Fruit fly (Drosophila melanogaster) whole organism, embryonic: ENCODE data around the gene Sclp.
A peak's percentile ranks its signal among the peaks of the same experiment; 100 is the strongest.

Experiments
- Antp ChIP-seq: fragments of 200-800 bp; sonication (Bioruptor generic); optimal IDR thresholded peaks from 3 replicates; lab custom pipeline; 2016; ENCODE audit warnings: missing biosample characterization, missing genetic modification characterization
- C15 ChIP-seq: fragments of 200-800 bp; sonication (Bioruptor generic); IDR thresholded peaks from 3 replicates; pipeline ENCODE4 v1.3.6; 2022; ENCODE audit warnings: missing biosample characterization, missing genetic modification characterization
- CG10366 ChIP-seq: fragments of 200-800 bp; sonication (Bioruptor generic); IDR thresholded peaks from 2 replicates; pipeline ENCODE4 v1.3.6; 2022; ENCODE audit warnings: missing biosample characterization, missing genetic modification characterization
- CG10543 ChIP-seq: fragments of 200-800 bp; sonication (Bioruptor generic); optimal IDR thresholded peaks from 3 replicates; lab custom pipeline; 2017; ENCODE audit warnings: missing biosample characterization, mild to moderate bottlenecking, missing genetic modification characterization, moderate library complexity
- CG12071 ChIP-seq: fragments of 200-800 bp; sonication (Bioruptor generic); optimal IDR thresholded peaks from 3 replicates; lab custom pipeline; 2018; ENCODE audit warnings: missing biosample characterization, mild to moderate bottlenecking, missing genetic modification characterization
- CG12299 ChIP-seq: fragments of 200-800 bp; sonication (Bioruptor generic); optimal IDR thresholded peaks from 2 replicates; lab custom pipeline; 2018; ENCODE audit warnings: missing biosample characterization, mild to moderate bottlenecking, missing genetic modification characterization
- CG12942 ChIP-seq: fragments of 200-800 bp; sonication (Bioruptor generic); optimal IDR thresholded peaks from 3 replicates; lab custom pipeline; 2016; ENCODE audit warnings: missing biosample characterization, missing genetic modification characterization
- CG14710 ChIP-seq: fragments of 200-800 bp; sonication (Bioruptor generic); optimal IDR thresholded peaks from 3 replicates; lab custom pipeline; 2019; ENCODE audit warnings: missing biosample characterization, mild to moderate bottlenecking, missing genetic modification characterization, moderate library complexity
- CG18011 ChIP-seq: fragments of 200-800 bp; sonication (Bioruptor generic); optimal IDR thresholded peaks from 2 replicates; lab custom pipeline; 2017; ENCODE audit warnings: missing biosample characterization, missing genetic modification characterization, mild to moderate bottlenecking, moderate library complexity, missing genotype
- CG18476 ChIP-seq: fragments of 200-800 bp; sonication (Bioruptor generic); optimal IDR thresholded peaks from 2 replicates; lab custom pipeline; 2016; ENCODE audit warnings: missing biosample characterization, mild to moderate bottlenecking, missing genetic modification characterization
- CG2129 ChIP-seq: fragments of 200-800 bp; sonication (Bioruptor generic); IDR thresholded peaks from 2 replicates; pipeline ENCODE4 v1.3.6; 2022; ENCODE audit warnings: missing biosample characterization, missing genetic modification characterization; ENCODE audit not compliant: partially characterized antibody
- CG3838 ChIP-seq: fragments of 200-800 bp; sonication (Bioruptor generic); optimal IDR thresholded peaks from 3 replicates; lab custom pipeline; 2016; ENCODE audit warnings: missing biosample characterization, missing genetic modification characterization
- CG42726 ChIP-seq: fragments of 200-800 bp; sonication (Bioruptor generic); IDR thresholded peaks from 2 replicates; pipeline ENCODE4 v1.3.6; 2022; ENCODE audit warnings: missing biosample characterization, missing genetic modification characterization; ENCODE audit not compliant: partially characterized antibody
- CG4730 ChIP-seq: fragments of 200-800 bp; sonication (Bioruptor generic); IDR thresholded peaks from 2 replicates; pipeline ENCODE4 v1.3.6; 2022; ENCODE audit warnings: missing biosample characterization, missing genetic modification characterization
- CG4854 ChIP-seq: fragments of 200-800 bp; sonication (Bioruptor generic); optimal IDR thresholded peaks from 2 replicates; lab custom pipeline; 2016; ENCODE audit warnings: missing biosample characterization, missing genetic modification characterization, inconsistent platforms
- CG8290 ChIP-seq, 3 experiments: fragments of 200-800 bp; sonication (Bioruptor generic); optimal IDR thresholded peaks; 2 replicates each; lab custom pipeline; 2016 to 2019; ENCODE audit warnings: missing biosample characterization in 3 of 3, missing genetic modification characterization in 3 of 3, mild to moderate bottlenecking in 2 of 3, moderate library complexity in 1 of 3
- CG8924 ChIP-seq: fragments of 200-800 bp; optimal IDR thresholded peaks from 3 replicates; lab custom pipeline; 2019; ENCODE audit warnings: missing biosample characterization, mild to moderate bottlenecking, missing genetic modification characterization, moderate library complexity
- CrebB ChIP-seq: fragments of 200-800 bp; sonication (Bioruptor generic); optimal IDR thresholded peaks from 3 replicates; lab custom pipeline; 2018; ENCODE audit warnings: missing biosample characterization, mild to moderate bottlenecking, missing genetic modification characterization
- Dll ChIP-seq: fragments of 200-800 bp; sonication (Bioruptor generic); IDR thresholded peaks from 4 replicates; pipeline ENCODE4 v1.3.6; 2022; ENCODE audit warnings: missing biosample characterization, missing genetic modification characterization; ENCODE audit not compliant: partially characterized antibody
- Doc3 ChIP-seq: fragments of 200-800 bp; sonication (Bioruptor generic); IDR thresholded peaks from 3 replicates; pipeline ENCODE4 v1.3.6; 2022; ENCODE audit warnings: missing biosample characterization, missing genetic modification characterization; ENCODE audit not compliant: partially characterized antibody
- Dp ChIP-seq: fragments of 200-800 bp; sonication (Bioruptor generic); optimal IDR thresholded peaks from 2 replicates; lab custom pipeline; 2018; ENCODE audit warnings: missing biosample characterization, mild to moderate bottlenecking, missing genetic modification characterization, moderate library complexity
- Gsc ChIP-seq: fragments of 200-800 bp; sonication (Bioruptor generic); IDR thresholded peaks from 2 replicates; pipeline ENCODE4 v1.3.6; 2022; ENCODE audit warnings: missing biosample characterization, missing genetic modification characterization
- Hr78 ChIP-seq, 2 experiments: fragments of 200-800 bp in 1 of 2; fragments of >200 bp in 1 of 2; sonication (Bioruptor generic) in 1 of 2; optimal IDR thresholded peaks; 2 replicates each; lab custom pipeline; 2017 to 2019; ENCODE audit warnings: missing biosample characterization in 2 of 2, missing genetic modification characterization in 2 of 2, mild to moderate bottlenecking in 1 of 2, moderate library complexity in 1 of 2
- Lhr ChIP-seq: fragments of 200-800 bp; sonication (Bioruptor generic); optimal IDR thresholded peaks from 3 replicates; lab custom pipeline; 2017; ENCODE audit warnings: mild to moderate bottlenecking, missing biosample characterization, missing genetic modification reagents, missing genetic modification characterization
- Lim3 ChIP-seq: fragments of 200-800 bp; sonication (Bioruptor generic); IDR thresholded peaks from 2 replicates; pipeline ENCODE4 v1.3.6; 2022; ENCODE audit warnings: missing biosample characterization, missing genetic modification characterization
- MESR4 ChIP-seq: fragments of 200-800 bp; sonication (Bioruptor generic); optimal IDR thresholded peaks from 2 replicates; lab custom pipeline; 2018; ENCODE audit warnings: missing biosample characterization, mild to moderate bottlenecking, missing genetic modification characterization, moderate library complexity
- Sry-β ChIP-seq: fragments of 200-800 bp; sonication (Bioruptor generic); optimal IDR thresholded peaks from 2 replicates; lab custom pipeline; 2018; ENCODE audit warnings: missing biosample characterization, mild to moderate bottlenecking, missing genetic modification characterization, moderate library complexity
- TFAM ChIP-seq: fragments of 200-800 bp; sonication (Bioruptor generic); optimal IDR thresholded peaks from 2 replicates; lab custom pipeline; 2017; ENCODE audit warnings: missing biosample characterization, missing genetic modification characterization, inconsistent platforms
- Tbp ChIP-seq: fragments of >200 bp; optimal IDR thresholded peaks from 2 replicates; lab custom pipeline; 2018; ENCODE audit warnings: missing biosample characterization, missing genetic modification characterization
- YL-1 ChIP-seq: fragments of 200-800 bp; sonication (Bioruptor generic); optimal IDR thresholded peaks from 3 replicates; lab custom pipeline; 2017; ENCODE audit warnings: missing biosample characterization, mild to moderate bottlenecking, missing genetic modification characterization
- al ChIP-seq: fragments of 200-800 bp; sonication (Bioruptor generic); IDR thresholded peaks from 2 replicates; pipeline ENCODE4 v1.3.6; 2022; ENCODE audit warnings: missing biosample characterization, missing genetic modification characterization
- bowl ChIP-seq: fragments of 200-800 bp; sonication (Bioruptor generic); IDR thresholded peaks from 2 replicates; pipeline ENCODE4 v1.3.6; 2022; ENCODE audit warnings: missing biosample characterization, missing genetic modification characterization
- cwo ChIP-seq: fragments of 200-800 bp; sonication (Bioruptor generic); optimal IDR thresholded peaks from 3 replicates; lab custom pipeline; 2017; ENCODE audit warnings: missing biosample characterization, missing genetic modification characterization, mild to moderate bottlenecking, moderate library complexity, missing genetic modification reagents
- ftz-f1 ChIP-seq: fragments of 200-800 bp; sonication (Bioruptor generic); optimal IDR thresholded peaks from 2 replicates; lab custom pipeline; 2016; ENCODE audit warnings: missing biosample characterization, missing genetic modification characterization
- grn ChIP-seq: fragments of 200-800 bp; sonication (Bioruptor generic); optimal IDR thresholded peaks from 3 replicates; lab custom pipeline; 2017; ENCODE audit warnings: missing biosample characterization, missing genetic modification characterization
- her ChIP-seq: fragments of 200-800 bp; sonication (Bioruptor generic); optimal IDR thresholded peaks from 2 replicates; lab custom pipeline; 2016; ENCODE audit warnings: missing biosample characterization, missing genetic modification characterization
- insv ChIP-seq, 2 experiments: fragments of 200-800 bp; sonication (Bioruptor generic); optimal IDR thresholded peaks; 3 replicates each; lab custom pipeline; 2016 to 2018; ENCODE audit warnings: missing biosample characterization in 2 of 2, missing genetic modification characterization in 2 of 2
- jumu ChIP-seq: fragments of 200-800 bp; sonication (Bioruptor generic); optimal IDR thresholded peaks from 3 replicates; lab custom pipeline; 2016; ENCODE audit warnings: missing biosample characterization, missing genetic modification characterization
- knrl ChIP-seq: fragments of 200-800 bp; sonication (Bioruptor generic); IDR thresholded peaks from 3 replicates; pipeline ENCODE4 v1.3.6; 2022; ENCODE audit warnings: missing biosample characterization, missing genetic modification characterization; ENCODE audit not compliant: partially characterized antibody
- org-1 ChIP-seq: fragments of 200-800 bp; sonication (Bioruptor generic); optimal IDR thresholded peaks from 2 replicates; lab custom pipeline; 2017; ENCODE audit warnings: missing biosample characterization, missing genetic modification characterization
- otp ChIP-seq: fragments of 200-800 bp; sonication (Bioruptor generic); IDR thresholded peaks from 3 replicates; pipeline ENCODE4, ENCODE4 v1.3.6; 2022; ENCODE audit warnings: missing biosample characterization, missing genetic modification characterization
- pzg ChIP-seq: fragments of 200-800 bp; sonication (Bioruptor generic); optimal IDR thresholded peaks from 3 replicates; lab custom pipeline; 2018; ENCODE audit warnings: missing biosample characterization, mild to moderate bottlenecking, missing genetic modification characterization, moderate library complexity
- ro ChIP-seq: fragments of 200-800 bp; sonication (Bioruptor generic); IDR thresholded peaks from 2 replicates; pipeline ENCODE4 v1.3.6; 2022; ENCODE audit warnings: missing biosample characterization, missing genetic modification characterization
- row ChIP-seq: fragments of 200-800 bp; sonication (Bioruptor generic); IDR thresholded peaks from 3 replicates; pipeline ENCODE4 v1.3.6; 2022; ENCODE audit warnings: missing biosample characterization, missing genetic modification characterization
- sd ChIP-seq: fragments of 200-800 bp; sonication (Bioruptor generic); optimal IDR thresholded peaks from 3 replicates; lab custom pipeline; 2018; ENCODE audit warnings: missing biosample characterization, mild to moderate bottlenecking, missing genetic modification characterization, moderate library complexity
- sens-2 ChIP-seq: fragments of 200-800 bp; sonication (Bioruptor generic); IDR thresholded peaks from 2 replicates; pipeline ENCODE4 v1.3.6; 2022; ENCODE audit warnings: missing biosample characterization, missing genetic modification characterization
- slbo ChIP-seq: fragments of 200-800 bp; sonication (Bioruptor generic); IDR thresholded peaks from 2 replicates; pipeline ENCODE4 v1.3.6; 2022; ENCODE audit warnings: missing biosample characterization, missing genetic modification characterization
- tap ChIP-seq: fragments of 200-800 bp; optimal IDR thresholded peaks from 3 replicates; lab custom pipeline; 2019; ENCODE audit warnings: missing biosample characterization, mild to moderate bottlenecking, missing genetic modification characterization, moderate library complexity
- tio ChIP-seq: fragments of 200-800 bp; sonication (Bioruptor generic); optimal IDR thresholded peaks from 2 replicates; lab custom pipeline; 2017; ENCODE audit warnings: missing biosample characterization, missing genetic modification characterization, inconsistent platforms
- ttk ChIP-seq: fragments of 200-800 bp; sonication (Bioruptor generic); IDR thresholded peaks from 2 replicates; pipeline ENCODE4 v2.1.2; 2022; ENCODE audit warnings: missing biosample characterization, missing genetic modification characterization
- zf30C ChIP-seq: fragments of 200-800 bp; sonication (Bioruptor generic); optimal IDR thresholded peaks from 3 replicates; lab custom pipeline; 2018; ENCODE audit warnings: missing biosample characterization, mild to moderate bottlenecking, missing genetic modification characterization

Gene Sclp

DNA sequence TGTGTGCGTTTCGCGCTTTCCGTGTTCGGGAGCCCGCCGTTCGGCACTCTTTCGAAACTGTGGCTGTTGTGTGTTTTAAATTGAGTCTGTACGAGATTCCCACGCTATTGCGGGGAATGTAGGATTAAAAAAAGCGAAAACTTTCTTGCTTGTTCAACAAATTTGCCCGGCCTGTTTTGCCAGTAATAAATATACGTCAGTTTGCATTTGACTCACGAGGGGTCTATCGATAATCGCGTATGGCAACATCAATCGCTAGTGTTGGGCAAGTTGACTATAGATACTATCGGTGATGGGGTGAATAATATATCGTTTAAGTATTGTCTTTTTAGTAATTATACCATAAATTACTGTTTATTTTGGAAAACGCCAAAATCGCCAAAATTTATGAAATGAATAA is 19.3 kb downstream of the Sclp start, which contains the start of gene Upf1 (continued):
- peak; percentile 89 for TF ChIP-seq Dll
- TF ChIP-seq CG42726, result peak; percentile 88
- TF ChIP-seq CG3838, result no peak
- TF ChIP-seq Antp (GFP tag; lab: Kevin White, UChicago), result no peak
- no peak for TF ChIP-seq Lhr (GFP tag; lab: Kevin White, UChicago)
- TF ChIP-seq org-1 (GFP tag; lab: Kevin White, UChicago), result no peak
- TF ChIP-seq sens-2 (GFP tag; lab: Robert Waterston, UW), result no peak
- no peak for TF ChIP-seq Hr78 (GFP tag; optimal IDR thresholded peaks at IDR 0.05; lab: Kevin White, UChicago)
- no peak for TF ChIP-seq zf30C
- no peak for TF ChIP-seq Tbp (GFP tag; lab: Kevin White, UChicago)
- TF ChIP-seq ttk (GFP tag; lab: Robert Waterston, UW), result no peak
- TF ChIP-seq al (GFP tag; lab: Robert Waterston, UW), result 0 out of 2 replicates have a peak, but pooled peaks have one; percentile 26
- peak; percentile 21 for TF ChIP-seq YL-1
- peak; percentile 30 for TF ChIP-seq CG8290 (GFP tag; optimal IDR thresholded peaks at IDR 0.05; lab: Kevin White, UChicago)
- no peak for TF ChIP-seq CG8290 (tag; optimal IDR thresholded peaks at IDR 0.05; lab: Kevin White, UChicago)
- TF ChIP-seq Dp (GFP tag; lab: Kevin White, UChicago), result peak; percentile 19
- peak; percentile 46 for TF ChIP-seq CG14710 (tag; lab: Kevin White, UChicago)
- TF ChIP-seq CG18011 (GFP tag; lab: Kevin White, UChicago), result no peak
- TF ChIP-seq slbo (GFP tag; lab: Robert Waterston, UW), result peak; percentile 45; the same call in 1 of the 2 replicates
- no peak for TF ChIP-seq CG10366 (GFP tag; lab: Robert Waterston, UW)
- no peak for TF ChIP-seq her (GFP tag; lab: Kevin White, UChicago)
- TF ChIP-seq sd, result no peak
- TF ChIP-seq row, result peak; percentile 87
- peak; percentile 79 for TF ChIP-seq CG2129 (GFP tag; lab: Robert Waterston, UW)
- no peak for TF ChIP-seq CG18476 (GFP tag; lab: Kevin White, UChicago)
- no peak for TF ChIP-seq ftz-f1
- TF ChIP-seq cwo (GFP tag; lab: Kevin White, UChicago), result no peak
- no peak for TF ChIP-seq TFAM (GFP tag; lab: Kevin White, UChicago)
- TF ChIP-seq CG8924, result peak; percentile 10
- TF ChIP-seq CG12071, result no peak
- TF ChIP-seq ro, result no peak
- TF ChIP-seq MESR4 (GFP tag; lab: Kevin White, UChicago), result peak; percentile 59
- no peak for TF ChIP-seq bowl (GFP tag; lab: Robert Waterston, UW)
- TF ChIP-seq CG10543 (GFP tag; lab: Kevin White, UChicago), result no peak
- no peak for TF ChIP-seq tap (tag; lab: Kevin White, UChicago)
- TF ChIP-seq tio (GFP tag; lab: Kevin White, UChicago), result no peak
- peak; percentile 80 for TF ChIP-seq Sry-β (GFP tag; lab: Kevin White, UChicago)
- TF ChIP-seq CG12942 (GFP tag; lab: Kevin White, UChicago), result no peak
- no peak for TF ChIP-seq CG4854 (GFP tag; lab: Kevin White, UChicago)
- peak; percentile 94 for TF ChIP-seq knrl
- no peak for TF ChIP-seq CG12299 (tag; lab: Kevin White, UChicago)
- TF ChIP-seq Lim3 (GFP tag; lab: Robert Waterston, UW), result no peak
- no peak for TF ChIP-seq CrebB (tag; lab: Kevin White, UChicago)
- no peak for TF ChIP-seq grn (GFP tag; lab: Kevin White, UChicago)
- TF ChIP-seq insv (GFP tag; optimal IDR thresholded peaks at IDR 0.05; lab: Kevin White, UChicago), result no peak
- TF ChIP-seq CG4730 (GFP tag; lab: Robert Waterston, UW), result no peak
- TF ChIP-seq otp (GFP tag; lab: Robert Waterston, UW), result no peak
- peak; percentile 83 for TF ChIP-seq Doc3 (GFP tag; lab: Robert Waterston, UW)
- TF ChIP-seq jumu (GFP tag; lab: Kevin White, UChicago), result no peak
- no peak for TF ChIP-seq Gsc
- peak; percentile 61 for TF ChIP-seq pzg (GFP tag; lab: Kevin White, UChicago)
- no peak for TF ChIP-seq C15
